Worm (Caenorhabditis elegans) whole organism, L2 larva: ENCODE measurements around the gene C45H4.13.

ENCODE experiments used
- R02D3.7 ChIP-seq: fragments of 150-350 bp; optimal IDR thresholded peaks from 2 replicates; lab custom pipeline; 2014; ENCODE audit warnings: missing biosample characterization, missing genetic modification characterization
- aly-2 ChIP-seq: fragments of 150-350 bp; optimal IDR thresholded peaks from 2 replicates; lab custom pipeline; 2014; ENCODE audit warnings: missing biosample characterization, missing genetic modification characterization
- ama-1 ChIP-seq: fragments of 150-350 bp; optimal IDR thresholded peaks from 2 replicates; lab custom pipeline; 2018; ENCODE audit warnings: inconsistent platforms
- ceh-82 ChIP-seq: fragments of 150-350 bp; optimal IDR thresholded peaks from 2 replicates; lab custom pipeline; 2014; ENCODE audit warnings: missing biosample characterization, missing genetic modification characterization
- elt-3 ChIP-seq: sonication (generic microtip); optimal IDR thresholded peaks from 2 replicates; lab custom pipeline; 2017; ENCODE audit warnings: missing biosample characterization, missing genetic modification characterization
- mab-5 ChIP-seq: fragments of 150-350 bp; optimal IDR thresholded peaks from 2 replicates; lab custom pipeline; 2014; ENCODE audit warnings: missing biosample characterization, missing genetic modification characterization
- nhr-11 ChIP-seq: fragments of 150-350 bp; optimal IDR thresholded peaks from 2 replicates; lab custom pipeline; 2014; ENCODE audit warnings: missing biosample characterization, missing genetic modification characterization
- nhr-12 ChIP-seq: fragments of 150-350 bp; optimal IDR thresholded peaks from 2 replicates; lab custom pipeline; 2014; ENCODE audit warnings: missing biosample characterization, missing genetic modification characterization
- unc-62 ChIP-seq: fragments of 150-350 bp; optimal IDR thresholded peaks from 2 replicates; lab custom pipeline; 2014; ENCODE audit warnings: missing biosample characterization, missing genetic modification reagents, missing genetic modification characterization
- zag-1 ChIP-seq: fragments of 150-350 bp; optimal IDR thresholded peaks from 2 replicates; lab custom pipeline; 2014; ENCODE audit warnings: missing biosample characterization, missing genetic modification characterization
- ztf-11 ChIP-seq: sonication (generic microtip); optimal IDR thresholded peaks from 2 replicates; lab custom pipeline; 2017; ENCODE audit warnings: missing biosample characterization, missing genetic modification characterization

DNA sequence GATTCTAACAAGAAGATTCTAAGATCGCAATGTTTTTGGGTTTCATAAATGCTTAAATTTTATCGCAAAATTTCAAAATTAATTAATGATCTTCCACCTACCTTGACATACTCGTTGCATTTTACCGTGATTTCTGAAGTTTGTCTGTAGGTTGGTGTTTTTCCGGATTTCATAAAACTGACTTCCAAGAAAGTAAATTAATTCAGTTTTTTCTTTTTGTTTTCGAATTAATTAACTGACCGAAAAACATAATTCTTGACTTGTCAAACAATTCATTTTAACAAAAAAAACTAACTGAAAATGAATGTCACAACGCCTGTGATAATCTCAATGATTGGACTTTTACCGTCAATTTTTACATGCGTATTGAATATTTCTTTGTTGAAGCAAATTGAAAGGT lies 31.0 kb upstream of the C45H4.13 start, which contains the start of gene srbc-16:
- TF ChIP-seq zag-1 (tag; lab: Kevin White, UChicago), result no peak
- no peak for TF ChIP-seq ztf-11 (tag; lab: Kevin White, UChicago)
- no peak for TF ChIP-seq R02D3.7 (tag; lab: Kevin White, UChicago)
- no peak for TF ChIP-seq ama-1 (lab: Kevin White, UChicago)
- TF ChIP-seq nhr-12 (tag; lab: Kevin White, UChicago), result no peak
- no peak for TF ChIP-seq aly-2 (tag; lab: Kevin White, UChicago)
- no peak for TF ChIP-seq nhr-11 (tag; lab: Kevin White, UChicago)
- TF ChIP-seq mab-5 (tag; lab: Kevin White, UChicago), result no peak
- TF ChIP-seq elt-3 (tag; lab: Kevin White, UChicago), result no peak
- TF ChIP-seq unc-62 (GFP tag; lab: Kevin White, UChicago), result no peak
- TF ChIP-seq ceh-82 (tag; lab: Kevin White, UChicago), result no peak
